Fruit fly (Drosophila melanogaster) whole organism, wandering third instar larva: ENCODE data around the gene AP-2alpha.

Source experiments
- Abd-B ChIP-seq: fragments of >200 bp; optimal IDR thresholded peaks from 2 replicates; lab custom pipeline; 2017; ENCODE audit warnings: missing biosample characterization, missing genetic modification characterization
- Dfd ChIP-seq: fragments of >200 bp; optimal IDR thresholded peaks from 2 replicates; lab custom pipeline; 2017; ENCODE audit warnings: missing biosample characterization, missing genetic modification characterization
- N ChIP-seq: fragments of >200 bp; optimal IDR thresholded peaks from 2 replicates; lab custom pipeline; 2018; ENCODE audit warnings: missing biosample characterization, missing external identifiers, missing genetic modification characterization
- OdsH ChIP-seq: fragments of 200-800 bp; sonication (Bioruptor generic); optimal IDR thresholded peaks from 2 replicates; lab custom pipeline; 2016; ENCODE audit warnings: missing biosample characterization, mild to moderate bottlenecking, missing genetic modification characterization
- Rel ChIP-seq, 2 experiments: fragments of 200-800 bp; sonication (Bioruptor generic) in 1 of 2; optimal IDR thresholded peaks; 2 replicates in 1 of 2; 3 replicates in 1 of 2; lab custom pipeline; 2016 to 2019; ENCODE audit warnings: mild to moderate bottlenecking in 2 of 2, missing biosample characterization in 2 of 2, missing genetic modification characterization in 2 of 2, moderate library complexity in 1 of 2
- br ChIP-seq: fragments of 200-800 bp; sonication (Bioruptor generic); optimal IDR thresholded peaks from 2 replicates; lab custom pipeline; 2016; ENCODE audit warnings: missing biosample characterization, missing genetic modification characterization
- ey ChIP-seq: fragments of 200-800 bp; sonication (Bioruptor generic); optimal IDR thresholded peaks from 2 replicates; lab custom pipeline; 2016; ENCODE audit warnings: missing biosample characterization, missing genetic modification characterization
- fru ChIP-seq: fragments of 200-800 bp; sonication (Bioruptor generic); optimal IDR thresholded peaks from 3 replicates; lab custom pipeline; 2016; ENCODE audit warnings: missing biosample characterization, mild to moderate bottlenecking, missing genetic modification characterization
- h ChIP-seq: fragments of 200-800 bp; sonication (Bioruptor generic); optimal IDR thresholded peaks from 3 replicates; lab custom pipeline; 2016; ENCODE audit warnings: missing biosample characterization, mild to moderate bottlenecking, missing genetic modification characterization
- lola ChIP-seq: fragments of >200 bp; optimal IDR thresholded peaks from 2 replicates; lab custom pipeline; 2017; ENCODE audit warnings: missing biosample characterization, missing genetic modification characterization
- pan ChIP-seq: fragments of >200 bp; optimal IDR thresholded peaks from 2 replicates; lab custom pipeline; 2017
- psq ChIP-seq: fragments of 200-800 bp; sonication (Bioruptor generic); optimal IDR thresholded peaks from 3 replicates; lab custom pipeline; 2017; ENCODE audit warnings: missing biosample characterization, mild to moderate bottlenecking, missing genetic modification characterization, moderate library complexity
- usp ChIP-seq: fragments of >200 bp; optimal IDR thresholded peaks from 2 replicates; lab custom pipeline; 2017; ENCODE audit warnings: missing biosample characterization, missing genetic modification characterization
- woc ChIP-seq: sonication (Bioruptor generic); optimal IDR thresholded peaks from 2 replicates; lab custom pipeline; 2016; ENCODE audit warnings: missing biosample characterization, mild to moderate bottlenecking, missing genetic modification characterization

DNA sequence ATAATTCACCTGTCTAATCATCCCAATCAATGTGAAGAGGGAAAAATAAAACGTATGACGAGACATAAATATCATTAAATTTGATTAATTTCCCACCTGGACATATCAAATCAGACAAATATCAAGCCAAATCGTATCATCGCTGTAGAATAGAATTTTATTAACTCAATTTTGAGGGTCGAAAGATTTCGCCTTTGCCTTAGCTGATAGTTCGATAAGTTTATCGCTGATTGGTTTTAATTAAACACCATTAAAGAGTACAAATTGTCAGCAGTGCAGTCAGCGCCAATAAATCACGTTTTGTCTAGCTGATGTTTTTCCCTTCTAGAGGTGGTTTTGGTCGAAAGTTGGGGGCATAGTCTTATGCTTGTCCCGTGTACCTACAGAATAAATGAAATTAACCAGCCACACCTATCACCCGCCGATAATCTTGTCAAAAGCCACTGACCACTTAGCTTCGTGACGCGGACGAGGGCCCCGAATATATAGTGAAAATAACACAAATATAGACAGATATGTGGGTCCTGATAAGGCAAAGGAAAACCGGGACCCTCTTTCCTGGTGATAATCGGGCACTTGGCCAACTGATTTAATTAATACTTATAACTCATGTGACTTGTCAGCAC, 35.6 kb downstream of the AP-2alpha start:
- TF ChIP-seq woc = no peak
- no peak for TF ChIP-seq N (GFP tag; lab: Kevin White, UChicago)
- no peak for TF ChIP-seq OdsH (GFP tag; lab: Kevin White, UChicago)
- TF ChIP-seq Abd-B = no peak
- no peak for TF ChIP-seq pan (lab: Kevin White, UChicago)
- no peak for TF ChIP-seq lola
- TF ChIP-seq Dfd = no peak
- no peak for TF ChIP-seq fru
- TF ChIP-seq h (GFP tag; lab: Kevin White, UChicago) = no peak
- no peak for TF ChIP-seq ey (GFP tag; lab: Kevin White, UChicago)
- no peak for TF ChIP-seq usp (GFP tag; lab: Kevin White, UChicago)
- no peak for TF ChIP-seq br (GFP tag; lab: Kevin White, UChicago)
- TF ChIP-seq Rel (GFP tag; optimal IDR thresholded peaks at IDR 0.05; lab: Kevin White, UChicago) = no peak
- TF ChIP-seq Rel (tag; optimal IDR thresholded peaks at IDR 0.05; lab: Kevin White, UChicago) = no peak
- TF ChIP-seq psq (GFP tag; lab: Kevin White, UChicago) = no peak
